Worm (Caenorhabditis elegans) whole organism, young adult: ENCODE measurements around the gene pro-1.

Experiments used
- B0019.2 ChIP-seq: fragments of 200-800 bp; sonication (Bioruptor generic); conservative IDR thresholded peaks from 2 replicates; pipeline ENCODE4 v1.3.6; 2022; ENCODE audit warnings: missing genetic modification reagents, missing genetic modification characterization, missing compliant biosample characterization
- F37B4.10 ChIP-seq: fragments of 200-800 bp; sonication (Bioruptor generic); IDR thresholded peaks from 2 replicates; pipeline ENCODE4 v1.3.6; 2022; ENCODE audit warnings: missing genetic modification characterization, missing compliant biosample characterization
- F55B11.4 ChIP-seq: sonication (generic microtip); optimal IDR thresholded peaks from 2 replicates; lab custom pipeline; 2016; ENCODE audit warnings: missing compliant biosample characterization, missing genetic modification characterization, borderline replicate concordance; ENCODE audit not compliant: insufficient read depth
- F57C9.4 ChIP-seq: sonication (generic microtip); optimal IDR thresholded peaks from 2 replicates; lab custom pipeline; 2017; ENCODE audit warnings: mild to moderate bottlenecking, missing genetic modification characterization, missing compliant biosample characterization
- K12H6.12 ChIP-seq: fragments of 200-800 bp; sonication (Bioruptor generic); optimal IDR thresholded peaks from 2 replicates; lab custom pipeline; 2018; ENCODE audit warnings: mild to moderate bottlenecking, missing genetic modification characterization, missing compliant biosample characterization
- T07F8.4 ChIP-seq: sonication (generic microtip); optimal IDR thresholded peaks from 2 replicates; lab custom pipeline; 2016; ENCODE audit warnings: mild to moderate bottlenecking, missing genetic modification characterization, moderate library complexity, missing compliant biosample characterization
- Y53G8AR.9 ChIP-seq: fragments of 200-800 bp; sonication (Bioruptor generic); conservative IDR thresholded peaks from 2 replicates; pipeline ENCODE4 v1.3.6; 2022; ENCODE audit warnings: missing genetic modification reagents, missing genetic modification characterization, missing compliant biosample characterization
- Y79H2A.3 ChIP-seq: fragments of 200-800 bp; sonication (Bioruptor generic); conservative IDR thresholded peaks from 2 replicates; pipeline ENCODE4 v1.3.6; 2022; ENCODE audit warnings: missing genetic modification reagents, missing genetic modification characterization, missing compliant biosample characterization
- ama-1 ChIP-seq, 3 experiments: fragments of 150-350 bp in 1 of 3; sonication (generic microtip) in 2 of 3; optimal IDR thresholded peaks; 2 replicates each; lab custom pipeline; 2014 to 2018; ENCODE audit warnings: missing biosample characterization in 2 of 3, missing genetic modification characterization in 2 of 3, missing genetic modification reagents in 2 of 3
- aptf-2 ChIP-seq: fragments of 200-800 bp; sonication (Bioruptor generic); conservative IDR thresholded peaks from 2 replicates; pipeline ENCODE4 v1.3.6; 2022; ENCODE audit warnings: missing genetic modification reagents, missing genetic modification characterization, missing compliant biosample characterization
- atf-7 ChIP-seq: sonication (generic microtip); optimal IDR thresholded peaks from 2 replicates; lab custom pipeline; 2017; ENCODE audit warnings: mild to moderate bottlenecking, missing genetic modification characterization, missing compliant biosample characterization
- attf-5 ChIP-seq: fragments of 200-800 bp; sonication (Bioruptor generic); optimal IDR thresholded peaks from 2 replicates; lab custom pipeline; 2018; ENCODE audit warnings: mild to moderate bottlenecking, missing genetic modification characterization, missing compliant biosample characterization
- ceh-58 ChIP-seq: fragments of 200-800 bp; sonication (Bioruptor generic); IDR thresholded peaks from 2 replicates; pipeline ENCODE4 v1.3.6; 2022; ENCODE audit warnings: missing genetic modification characterization, missing compliant biosample characterization
- ceh-91 ChIP-seq: fragments of 200-800 bp; sonication (Bioruptor generic); IDR thresholded peaks from 2 replicates; pipeline ENCODE4 v1.3.6; 2022; ENCODE audit warnings: missing genetic modification reagents, missing genetic modification characterization, missing compliant biosample characterization
- dpl-1 ChIP-seq: fragments of 150-350 bp; optimal IDR thresholded peaks from 2 replicates; lab custom pipeline; 2014; ENCODE audit warnings: missing biosample characterization, missing genetic modification reagents, missing genetic modification characterization
- egl-44 ChIP-seq: fragments of 200-800 bp; sonication (Bioruptor generic); IDR thresholded peaks from 2 replicates; pipeline ENCODE4 v1.3.6; 2022; ENCODE audit warnings: missing genetic modification reagents, missing genetic modification characterization, missing compliant biosample characterization
- ekl-4 ChIP-seq: fragments of 200-800 bp; sonication (Bioruptor generic); IDR thresholded peaks from 2 replicates; pipeline ENCODE4 v1.3.6; 2022; ENCODE audit warnings: missing genetic modification reagents, missing genetic modification characterization, missing compliant biosample characterization
- hlh-26 ChIP-seq: fragments of 200-800 bp; sonication (Bioruptor generic); conservative IDR thresholded peaks from 2 replicates; pipeline ENCODE4 v1.3.6; 2022; ENCODE audit warnings: missing genetic modification reagents, missing genetic modification characterization, missing compliant biosample characterization
- hrde-1 ChIP-seq: sonication (generic microtip); optimal IDR thresholded peaks from 2 replicates; lab custom pipeline; 2016; ENCODE audit warnings: missing genetic modification characterization, mild to moderate bottlenecking, missing compliant biosample characterization, moderate library complexity, missing genotype, missing genetic modification reagents, borderline replicate concordance
- lag-1 ChIP-seq: fragments of 200-800 bp; sonication (Bioruptor generic); IDR thresholded peaks from 2 replicates; pipeline ENCODE4 v1.3.6; 2022; ENCODE audit warnings: missing genetic modification reagents, missing genetic modification characterization, missing compliant biosample characterization
- lin-40 ChIP-seq: sonication (generic microtip); optimal IDR thresholded peaks from 2 replicates; lab custom pipeline; 2016; ENCODE audit warnings: missing genetic modification characterization, mild to moderate bottlenecking, missing compliant biosample characterization, missing genotype, missing genetic modification reagents
- lir-1 ChIP-seq: fragments of 200-800 bp; sonication (Bioruptor generic); conservative IDR thresholded peaks from 2 replicates; pipeline ENCODE4 v1.3.6; 2022; ENCODE audit warnings: missing genetic modification reagents, missing genetic modification characterization, missing compliant biosample characterization
- mcd-1 ChIP-seq: fragments of 200-800 bp; sonication (Bioruptor generic); IDR thresholded peaks from 2 replicates; pipeline ENCODE4 v1.3.6; 2022; ENCODE audit warnings: missing genetic modification reagents, missing genetic modification characterization, missing compliant biosample characterization
- mxl-1 ChIP-seq: sonication (generic microtip); optimal IDR thresholded peaks from 2 replicates; lab custom pipeline; 2016; ENCODE audit warnings: missing genetic modification characterization, missing compliant biosample characterization
- nfyb-1 ChIP-seq: fragments of 200-800 bp; sonication (Bioruptor generic); IDR thresholded peaks from 2 replicates; pipeline ENCODE4 v1.3.6; 2022; ENCODE audit warnings: missing genetic modification reagents, missing genetic modification characterization, missing compliant biosample characterization
- nhr-80 ChIP-seq: sonication (generic microtip); optimal IDR thresholded peaks from 2 replicates; lab custom pipeline; 2016; ENCODE audit warnings: missing genetic modification characterization, missing compliant biosample characterization
- pbrm-1 ChIP-seq: fragments of 200-800 bp; sonication (Bioruptor generic); IDR thresholded peaks from 2 replicates; pipeline ENCODE4 v1.3.6; 2022; ENCODE audit warnings: missing genetic modification reagents, missing genetic modification characterization, missing compliant biosample characterization
- rcor-1 ChIP-seq: fragments of 200-800 bp; sonication (Bioruptor generic); IDR thresholded peaks from 2 replicates; pipeline ENCODE4 v1.3.6; 2022; ENCODE audit warnings: missing genetic modification reagents, missing genetic modification characterization, missing compliant biosample characterization
- rec-8 ChIP-seq, 2 experiments: sonication (generic microtip); optimal IDR thresholded peaks; 2 replicates each; lab custom pipeline; 2016; ENCODE audit warnings: mild to moderate bottlenecking in 2 of 2, missing genetic modification characterization in 2 of 2, missing genetic modification reagents in 2 of 2, missing genotype in 2 of 2, missing biosample characterization in 1 of 2, missing compliant biosample characterization in 1 of 2, moderate library complexity in 1 of 2
- repo-1 ChIP-seq: sonication (generic microtip); optimal IDR thresholded peaks from 2 replicates; lab custom pipeline; 2017; ENCODE audit warnings: mild to moderate bottlenecking, missing genetic modification characterization, missing compliant biosample characterization
- unc-62 ChIP-seq: fragments of 150-350 bp; optimal IDR thresholded peaks from 2 replicates; lab custom pipeline; 2014; ENCODE audit warnings: missing biosample characterization, missing genetic modification reagents, missing genetic modification characterization
- zim-3 ChIP-seq: sonication (generic microtip); optimal IDR thresholded peaks from 2 replicates; lab custom pipeline; 2017; ENCODE audit warnings: mild to moderate bottlenecking, missing genetic modification characterization, moderate library complexity, missing compliant biosample characterization

The pro-1 gene

ce11 chrII:10558962-10559415 lies 17.2 kb upstream of the pro-1 start (continued):
- TF ChIP-seq ama-1 (optimal IDR thresholded peaks at IDR 0.05; lab: Kevin White, UChicago): no peak
- no peak for TF ChIP-seq ama-1 (GFP tag; optimal IDR thresholded peaks at IDR 0.05; lab: Kevin White, UChicago)
- TF ChIP-seq repo-1 (tag; lab: Kevin White, UChicago): no peak
- no peak for TF ChIP-seq dpl-1
- TF ChIP-seq rec-8 (tag; optimal IDR thresholded peaks at IDR 0.05; lab: Kevin White, UChicago): no peak

- TF ChIP-seq K12H6.12 (tag; lab: Kevin White, UChicago) (peak; percentile 22), T07F8.4 (tag; lab: Kevin White, UChicago) (no peak)
These were observed 16.5 kb upstream of the pro-1 start for ce11 chrII:10558345-10558744.

ce11 chrII:10557582-10557981 lies 15.8 kb upstream of the pro-1 start:
- TF ChIP-seq Y79H2A.3 (GFP tag; lab: Robert Waterston, UW) (0 out of 2 replicates have a peak, but pooled peaks have one; percentile 28), ekl-4 (GFP tag; lab: Robert Waterston, UW) (0 out of 2 replicates have a peak, but pooled peaks have one; percentile 19), F37B4.10 (GFP tag; lab: Robert Waterston, UW) (0 out of 2 replicates have a peak, but pooled peaks have one; percentile 64), ceh-58 (GFP tag; lab: Robert Waterston, UW) (0 out of 2 replicates have a peak, but pooled peaks have one; percentile 25)

- TF ChIP-seq mcd-1 (GFP tag; lab: Robert Waterston, UW): no peak
- no peak for TF ChIP-seq hrde-1 (tag; lab: Kevin White, UChicago)
- TF ChIP-seq hlh-26 (GFP tag; lab: Robert Waterston, UW): no peak
- TF ChIP-seq rcor-1 (GFP tag; lab: Robert Waterston, UW): 0 out of 2 replicates have a peak, but pooled peaks have one; percentile 15
- no peak for TF ChIP-seq dpl-1
- no peak for TF ChIP-seq attf-5
- no peak for TF ChIP-seq B0019.2
- TF ChIP-seq lin-40 (tag; lab: Kevin White, UChicago): peak; percentile 25
- TF ChIP-seq unc-62 (GFP tag; lab: Kevin White, UChicago): no peak
- TF ChIP-seq F57C9.4 (tag; lab: Kevin White, UChicago): no peak
- 0 out of 2 replicates have a peak, but pooled peaks have one; percentile 48 for TF ChIP-seq egl-44 (GFP tag; lab: Robert Waterston, UW)
- 0 out of 2 replicates have a peak, but pooled peaks have one; percentile 6 for TF ChIP-seq nfyb-1
- no peak for TF ChIP-seq F55B11.4 (tag; lab: Kevin White, UChicago)
- TF ChIP-seq ceh-91 (GFP tag; lab: Robert Waterston, UW): no peak
- TF ChIP-seq zim-3: no peak
- no peak for TF ChIP-seq aptf-2 (GFP tag; lab: Robert Waterston, UW)
- TF ChIP-seq Y53G8AR.9 (GFP tag; lab: Robert Waterston, UW): no peak
- no peak for TF ChIP-seq pbrm-1 (GFP tag; lab: Robert Waterston, UW)
- no peak for TF ChIP-seq lag-1 (GFP tag; lab: Robert Waterston, UW)
- peak; percentile 22 for TF ChIP-seq nhr-80
- no peak for TF ChIP-seq mxl-1 (tag; lab: Kevin White, UChicago)
- no peak for TF ChIP-seq atf-7 (tag; lab: Kevin White, UChicago)
- TF ChIP-seq ama-1 (optimal IDR thresholded peaks at IDR 0.05; lab: Kevin White, UChicago): no peak
- no peak for TF ChIP-seq ama-1 (GFP tag; optimal IDR thresholded peaks at IDR 0.05; lab: Kevin White, UChicago)
- no peak for TF ChIP-seq lir-1 (GFP tag; lab: Robert Waterston, UW)
These were observed 15.4 kb upstream of the pro-1 start for ce11 chrII:10557206-10557574.
